Fruit fly (Drosophila melanogaster): ENCODE results near the gene Swip-1.

DNA sequence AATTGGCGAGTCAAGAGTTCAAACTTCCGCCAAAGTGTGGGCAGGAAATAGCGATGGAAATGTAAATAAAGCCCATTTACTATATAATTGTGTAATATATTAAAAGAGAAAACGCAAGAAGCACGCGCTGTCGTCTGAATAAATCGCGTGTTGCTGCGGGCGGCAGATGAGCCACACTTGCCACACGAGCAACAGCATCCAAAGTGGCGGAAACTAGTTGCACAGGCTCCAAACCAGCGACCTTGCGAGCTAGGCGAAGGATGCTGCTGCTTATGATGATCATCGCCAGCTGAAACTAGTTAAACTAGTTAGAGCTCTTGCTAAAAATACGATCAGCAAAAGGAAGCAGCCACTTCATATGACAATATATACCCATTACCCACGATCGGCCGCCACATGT is 7.7 kb downstream of the Swip-1 start:
- TF ChIP-seq pan (optimal IDR thresholded peaks at IDR 0.05), result no peak
- TF ChIP-seq psq (optimal IDR thresholded peaks at IDR 0.05), result no peak
- no peak for TF ChIP-seq CG8478 (optimal IDR thresholded peaks at IDR 0.05)
- no peak for TF ChIP-seq usp (GFP tag; optimal IDR thresholded peaks at IDR 0.05)

Data from whole organism.